Fruit fly (Drosophila melanogaster) whole organism, embryonic: ENCODE data around the gene Lcp65Ag1.
A peak's percentile ranks its signal among the peaks of the same experiment; 100 is the strongest.

Experiments used
- BEAF-32 ChIP-seq: fragments of 200-800 bp; sonication (Bioruptor generic); optimal IDR thresholded peaks from 3 replicates; lab custom pipeline; 2017; ENCODE audit warnings: missing biosample characterization, missing genetic modification characterization, mild to moderate bottlenecking, moderate library complexity, missing genetic modification reagents
- Bgb ChIP-seq: fragments of 200-800 bp; sonication (Bioruptor generic); IDR thresholded peaks from 2 replicates; pipeline ENCODE4 v1.3.6; 2022; ENCODE audit warnings: missing biosample characterization, missing genetic modification characterization; ENCODE audit not compliant: partially characterized antibody
- CG10209 ChIP-seq: fragments of 200-800 bp; sonication (Bioruptor generic); optimal IDR thresholded peaks from 3 replicates; lab custom pipeline; 2017; ENCODE audit warnings: missing biosample characterization, mild to moderate bottlenecking, missing genetic modification characterization, missing genetic modification reagents
- CG13624 ChIP-seq: fragments of 200-800 bp; sonication (Bioruptor generic); optimal IDR thresholded peaks from 2 replicates; lab custom pipeline; 2016; ENCODE audit warnings: missing biosample characterization, missing genetic modification characterization
- CG14014 ChIP-seq: fragments of 200-800 bp; sonication (Bioruptor generic); IDR thresholded peaks from 2 replicates; pipeline ENCODE4 v1.3.6; 2022; ENCODE audit warnings: missing biosample characterization, missing genetic modification characterization
- CG14710 ChIP-seq: fragments of 200-800 bp; sonication (Bioruptor generic); optimal IDR thresholded peaks from 3 replicates; lab custom pipeline; 2019; ENCODE audit warnings: missing biosample characterization, mild to moderate bottlenecking, missing genetic modification characterization, moderate library complexity
- CG15696 ChIP-seq: fragments of 200-800 bp; sonication (Bioruptor generic); optimal IDR thresholded peaks from 2 replicates; lab custom pipeline; 2019; ENCODE audit warnings: missing biosample characterization, mild to moderate bottlenecking, missing genetic modification characterization, moderate library complexity
- CG2712 ChIP-seq: fragments of 200-800 bp; optimal IDR thresholded peaks from 3 replicates; lab custom pipeline; 2019; ENCODE audit warnings: missing biosample characterization, mild to moderate bottlenecking, missing genetic modification characterization, moderate library complexity
- CG4404 ChIP-seq: fragments of 200-800 bp; sonication (Bioruptor generic); IDR thresholded peaks from 2 replicates; pipeline ENCODE4 v1.3.6; 2022; ENCODE audit warnings: missing biosample characterization, missing genetic modification characterization
- CG4730 ChIP-seq: fragments of 200-800 bp; sonication (Bioruptor generic); IDR thresholded peaks from 2 replicates; pipeline ENCODE4 v1.3.6; 2022; ENCODE audit warnings: missing biosample characterization, missing genetic modification characterization
- CG8359 ChIP-seq: fragments of 200-800 bp; sonication (Bioruptor generic); optimal IDR thresholded peaks from 2 replicates; lab custom pipeline; 2017; ENCODE audit warnings: missing biosample characterization, mild to moderate bottlenecking, missing genetic modification characterization, borderline replicate concordance
- CG8478 ChIP-seq: fragments of >200 bp; optimal IDR thresholded peaks from 2 replicates; lab custom pipeline; 2018
- CG9932 ChIP-seq: fragments of 200-800 bp; sonication (Bioruptor generic); IDR thresholded peaks from 2 replicates; pipeline ENCODE4 v1.3.6; 2022; ENCODE audit warnings: missing biosample characterization, missing genetic modification characterization
- CTCF ChIP-seq: fragments of 200-800 bp; sonication (Bioruptor generic); optimal IDR thresholded peaks from 2 replicates; lab custom pipeline; 2017; ENCODE audit warnings: missing biosample characterization, mild to moderate bottlenecking, missing genetic modification characterization, moderate library complexity
- Chrac-16 ChIP-seq: fragments of 200-800 bp; sonication (Bioruptor generic); optimal IDR thresholded peaks from 3 replicates; lab custom pipeline; 2016; ENCODE audit warnings: missing biosample characterization, missing genetic modification characterization
- Dbx ChIP-seq: fragments of 200-800 bp; sonication (Bioruptor generic); IDR thresholded peaks from 3 replicates; pipeline ENCODE4 v1.3.6; 2022; ENCODE audit warnings: missing biosample characterization, missing genetic modification characterization
- Doc3 ChIP-seq: fragments of 200-800 bp; sonication (Bioruptor generic); IDR thresholded peaks from 3 replicates; pipeline ENCODE4 v1.3.6; 2022; ENCODE audit warnings: missing biosample characterization, missing genetic modification characterization; ENCODE audit not compliant: partially characterized antibody
- Dp ChIP-seq: fragments of 200-800 bp; sonication (Bioruptor generic); optimal IDR thresholded peaks from 2 replicates; lab custom pipeline; 2018; ENCODE audit warnings: missing biosample characterization, mild to moderate bottlenecking, missing genetic modification characterization, moderate library complexity
- Ets65A ChIP-seq: fragments of 200-800 bp; sonication (Bioruptor generic); peaks from one replicate; lab custom pipeline; 2016; ENCODE audit warnings: missing biosample characterization, missing genetic modification characterization
- Gsc ChIP-seq: fragments of 200-800 bp; sonication (Bioruptor generic); IDR thresholded peaks from 2 replicates; pipeline ENCODE4 v1.3.6; 2022; ENCODE audit warnings: missing biosample characterization, missing genetic modification characterization
- NfI ChIP-seq: fragments of 200-800 bp; sonication (Bioruptor generic); optimal IDR thresholded peaks from 3 replicates; lab custom pipeline; 2018; ENCODE audit warnings: missing biosample characterization, mild to moderate bottlenecking, missing genetic modification characterization, moderate library complexity
- Vsx1 ChIP-seq: fragments of 200-800 bp; sonication (Bioruptor generic); optimal IDR thresholded peaks from 2 replicates; lab custom pipeline; 2017; ENCODE audit warnings: missing biosample characterization, mild to moderate bottlenecking, missing genetic modification characterization, missing genetic modification reagents
- Xbp1 ChIP-seq: fragments of 200-800 bp; sonication (Bioruptor generic); optimal IDR thresholded peaks from 3 replicates; lab custom pipeline; 2016; ENCODE audit warnings: missing biosample characterization, mild to moderate bottlenecking, missing genetic modification characterization
- YL-1 ChIP-seq: fragments of 200-800 bp; sonication (Bioruptor generic); optimal IDR thresholded peaks from 3 replicates; lab custom pipeline; 2017; ENCODE audit warnings: missing biosample characterization, mild to moderate bottlenecking, missing genetic modification characterization
- ase ChIP-seq: fragments of 200-800 bp; sonication (Bioruptor generic); IDR thresholded peaks from 3 replicates; pipeline ENCODE4 v1.3.6; 2022; ENCODE audit warnings: missing biosample characterization, missing genetic modification characterization
- ato ChIP-seq: fragments of 200-800 bp; sonication (Bioruptor generic); IDR thresholded peaks from 2 replicates; pipeline ENCODE4 v1.3.6; 2022; ENCODE audit warnings: missing biosample characterization, missing genetic modification characterization; ENCODE audit not compliant: partially characterized antibody
- cato ChIP-seq: fragments of 200-800 bp; sonication (Bioruptor generic); optimal IDR thresholded peaks from 2 replicates; lab custom pipeline; 2016; ENCODE audit warnings: missing biosample characterization, missing genetic modification characterization, borderline replicate concordance
- dmrt11E ChIP-seq: fragments of 200-800 bp; sonication (Bioruptor generic); optimal IDR thresholded peaks from 3 replicates; lab custom pipeline; 2018; ENCODE audit warnings: missing biosample characterization, mild to moderate bottlenecking, missing genetic modification characterization, moderate library complexity
- en ChIP-seq: fragments of 200-800 bp; sonication (Bioruptor generic); optimal IDR thresholded peaks from 2 replicates; lab custom pipeline; 2016; ENCODE audit warnings: missing biosample characterization, missing genetic modification characterization
- grn ChIP-seq: fragments of 200-800 bp; sonication (Bioruptor generic); optimal IDR thresholded peaks from 3 replicates; lab custom pipeline; 2017; ENCODE audit warnings: missing biosample characterization, missing genetic modification characterization
- h ChIP-seq: fragments of >200 bp; optimal IDR thresholded peaks from 2 replicates; lab custom pipeline; 2017
- ham ChIP-seq: fragments of 200-800 bp; sonication (Bioruptor generic); IDR thresholded peaks from 2 replicates; pipeline ENCODE4 v1.3.6; 2022; ENCODE audit warnings: missing biosample characterization, missing genetic modification characterization
- lola ChIP-seq, 3 experiments: fragments of >200 bp in 2 of 3; fragments of 200-800 bp in 1 of 3; sonication (Bioruptor generic) in 1 of 3; optimal IDR thresholded peaks; 2 replicates each; lab custom pipeline; 2017 to 2019; ENCODE audit warnings: missing biosample characterization in 3 of 3, missing genetic modification characterization in 3 of 3, mild to moderate bottlenecking in 1 of 3, moderate library complexity in 1 of 3
- nmo ChIP-seq: fragments of 200-800 bp; sonication (Bioruptor generic); optimal IDR thresholded peaks from 2 replicates; lab custom pipeline; 2018; ENCODE audit warnings: missing biosample characterization, mild to moderate bottlenecking, missing genetic modification characterization, moderate library complexity
- nom ChIP-seq: fragments of 200-800 bp; sonication (Bioruptor generic); optimal IDR thresholded peaks from 2 replicates; lab custom pipeline; 2017; ENCODE audit warnings: missing biosample characterization, missing genetic modification characterization, mild to moderate bottlenecking, moderate library complexity, missing genetic modification reagents
- p53 ChIP-seq: fragments of 200-800 bp; sonication (Bioruptor generic); optimal IDR thresholded peaks from 2 replicates; lab custom pipeline; 2016; ENCODE audit warnings: missing biosample characterization, missing genetic modification characterization
- phol ChIP-seq: fragments of 200-800 bp; sonication (Bioruptor generic); optimal IDR thresholded peaks from 3 replicates; lab custom pipeline; 2018; ENCODE audit warnings: missing biosample characterization, mild to moderate bottlenecking, missing genetic modification characterization, moderate library complexity
- pita ChIP-seq: fragments of 200-800 bp; sonication (Bioruptor generic); optimal IDR thresholded peaks from 2 replicates; lab custom pipeline; 2017; ENCODE audit warnings: missing biosample characterization, mild to moderate bottlenecking, missing genetic modification characterization
- pum ChIP-seq: fragments of 200-800 bp; sonication (Bioruptor generic); optimal IDR thresholded peaks from 2 replicates; lab custom pipeline; 2016; ENCODE audit warnings: missing biosample characterization, missing genetic modification characterization
- run ChIP-seq: fragments of 200-800 bp; sonication (Bioruptor generic); optimal IDR thresholded peaks from 3 replicates; lab custom pipeline; 2018; ENCODE audit warnings: missing biosample characterization, mild to moderate bottlenecking, missing genetic modification characterization
- scrt ChIP-seq: fragments of 200-800 bp; sonication (Bioruptor generic); optimal IDR thresholded peaks from 2 replicates; lab custom pipeline; 2018; ENCODE audit warnings: missing biosample characterization, mild to moderate bottlenecking, missing genetic modification characterization, moderate library complexity
- shn ChIP-seq: fragments of 200-800 bp; sonication (Bioruptor generic); optimal IDR thresholded peaks from 3 replicates; lab custom pipeline; 2016; ENCODE audit warnings: missing biosample characterization, missing genetic modification characterization
- sim ChIP-seq: fragments of 200-800 bp; sonication (Bioruptor generic); IDR thresholded peaks from 2 replicates; pipeline ENCODE4 v1.3.6; 2022; ENCODE audit warnings: missing biosample characterization, missing genetic modification characterization
- sima ChIP-seq: fragments of 200-800 bp; sonication (Bioruptor generic); optimal IDR thresholded peaks from 2 replicates; lab custom pipeline; 2016; ENCODE audit warnings: missing biosample characterization, missing genetic modification characterization
- so ChIP-seq: fragments of 200-800 bp; sonication (Bioruptor generic); IDR thresholded peaks from 3 replicates; pipeline ENCODE4 v1.3.6; 2022; ENCODE audit warnings: missing biosample characterization, missing genetic modification characterization
- tgo ChIP-seq: fragments of 200-800 bp; sonication (Bioruptor generic); IDR thresholded peaks from 3 replicates; pipeline ENCODE4 v1.3.6; 2022; ENCODE audit warnings: missing biosample characterization, missing genetic modification characterization
- toy ChIP-seq: fragments of 200-800 bp; sonication (Bioruptor generic); IDR thresholded peaks from 2 replicates; pipeline ENCODE4 v1.3.6; 2022; ENCODE audit warnings: missing biosample characterization, missing genetic modification characterization
- ttk ChIP-seq: fragments of 200-800 bp; sonication (Bioruptor generic); IDR thresholded peaks from 2 replicates; pipeline ENCODE4 v2.1.2; 2022; ENCODE audit warnings: missing biosample characterization, missing genetic modification characterization
- wek ChIP-seq: fragments of 200-800 bp; sonication (Bioruptor generic); optimal IDR thresholded peaks from 3 replicates; lab custom pipeline; 2018; ENCODE audit warnings: missing biosample characterization, mild to moderate bottlenecking, missing genetic modification characterization, moderate library complexity

Lcp65Ag1 gene

dm6 chr3L:6124616-6125408 lies 10.3 kb downstream of the Lcp65Ag1 start (continued):
- TF ChIP-seq CG14014 (GFP tag; lab: Robert Waterston, UW) (peak; percentile 70; the same call in 1 of the 2 replicates), CG2712 (tag; lab: Kevin White, UChicago) (peak; percentile 72), p53 (GFP tag; lab: Kevin White, UChicago) (peak; percentile 70), wek (GFP tag; lab: Kevin White, UChicago) (peak; percentile 89), CG14710 (tag; lab: Kevin White, UChicago) (peak; percentile 61), nom (no peak), sim (GFP tag; lab: Robert Waterston, UW) (peak; percentile 82), BEAF-32 (GFP tag; lab: Kevin White, UChicago) (peak; percentile 28), ttk (GFP tag; lab: Robert Waterston, UW) (peak; percentile 71; the same call in 1 of the 2 replicates), so (peak; percentile 76; the same call in 2 of the 3 replicates), YL-1 (peak; percentile 25), Ets65A (peak; percentile 100), toy (GFP tag; lab: Robert Waterston, UW) (peak; percentile 69; the same call in 1 of the 2 replicates), Dp (GFP tag; lab: Kevin White, UChicago) (no peak), run (no peak), Xbp1 (GFP tag; lab: Kevin White, UChicago) (peak; percentile 60), CG10209 (peak; percentile 73), nmo (GFP tag; lab: Kevin White, UChicago) (peak; percentile 29), phol (peak; percentile 70), Chrac-16 (GFP tag; lab: Kevin White, UChicago) (no peak), scrt (GFP tag; lab: Kevin White, UChicago) (peak; percentile 76), NfI (peak; percentile 90), sima (GFP tag; lab: Kevin White, UChicago) (peak; percentile 54), h (lab: Kevin White, UChicago) (no peak), CTCF (GFP tag; lab: Kevin White, UChicago) (peak; percentile 91), dmrt11E (tag; lab: Kevin White, UChicago) (peak; percentile 49), Dbx (peak; percentile 83), Gsc (no peak), en (GFP tag; lab: Kevin White, UChicago) (peak; percentile 77), ham (GFP tag; lab: Robert Waterston, UW) (no peak), Bgb (GFP tag; lab: Robert Waterston, UW) (peak; percentile 22; the same call in 1 of the 2 replicates), CG13624 (peak; percentile 13), ase (GFP tag; lab: Robert Waterston, UW) (peak; percentile 79), Doc3 (GFP tag; lab: Robert Waterston, UW) (no peak), pita (GFP tag; lab: Kevin White, UChicago) (peak; percentile 74), CG8359 (GFP tag; lab: Kevin White, UChicago) (peak; percentile 75), CG9932 (GFP tag; lab: Robert Waterston, UW) (peak; percentile 59; the same call in 1 of the 2 replicates), CG8478 (lab: Kevin White, UChicago) (no peak), CG4730 (GFP tag; lab: Robert Waterston, UW) (peak; percentile 19; the same call in 1 of the 2 replicates), Vsx1 (GFP tag; lab: Kevin White, UChicago) (peak; percentile 82), grn (GFP tag; lab: Kevin White, UChicago) (peak; percentile 50), cato (no peak), pum (GFP tag; lab: Kevin White, UChicago) (no peak), tgo (GFP tag; lab: Robert Waterston, UW) (peak; percentile 75), CG15696 (peak; percentile 35), shn (GFP tag; lab: Kevin White, UChicago) (peak; percentile 50), ato (GFP tag; lab: Robert Waterston, UW) (no peak), CG4404 (no peak), lola (GFP tag; optimal IDR thresholded peaks at IDR 0.05; lab: Kevin White, UChicago) (peak in 1 of 3 experiments; percentile 76)
